Fruit fly (Drosophila melanogaster) whole organism, embryonic: ENCODE data around the gene CG5886.

Experiments used
- ATbp ChIP-seq: fragments of 200-800 bp; sonication (Bioruptor generic); optimal IDR thresholded peaks from 2 replicates; lab custom pipeline; 2017; ENCODE audit warnings: missing biosample characterization, mild to moderate bottlenecking, missing genetic modification characterization, missing genetic modification reagents
- BtbVII ChIP-seq: fragments of 200-800 bp; sonication (Bioruptor generic); optimal IDR thresholded peaks from 3 replicates; lab custom pipeline; 2017; ENCODE audit warnings: missing biosample characterization, mild to moderate bottlenecking, missing genetic modification characterization
- CG10267 ChIP-seq: fragments of 200-800 bp; sonication (Bioruptor generic); optimal IDR thresholded peaks from 2 replicates; lab custom pipeline; 2018; ENCODE audit warnings: missing biosample characterization, mild to moderate bottlenecking, missing genetic modification characterization, moderate library complexity
- CG14710 ChIP-seq: fragments of 200-800 bp; sonication (Bioruptor generic); optimal IDR thresholded peaks from 3 replicates; lab custom pipeline; 2019; ENCODE audit warnings: missing biosample characterization, mild to moderate bottlenecking, missing genetic modification characterization, moderate library complexity
- CG1603 ChIP-seq: fragments of 200-800 bp; sonication (Bioruptor generic); optimal IDR thresholded peaks from 2 replicates; lab custom pipeline; 2019; ENCODE audit warnings: missing biosample characterization, mild to moderate bottlenecking, missing genetic modification characterization, moderate library complexity
- CG16863 ChIP-seq: fragments of 200-800 bp; sonication (Bioruptor generic); optimal IDR thresholded peaks from 3 replicates; lab custom pipeline; 2016; ENCODE audit warnings: missing biosample characterization, missing genetic modification characterization
- CG18599 ChIP-seq: fragments of 200-800 bp; sonication (Bioruptor generic); optimal IDR thresholded peaks from 3 replicates; lab custom pipeline; 2017; ENCODE audit warnings: missing biosample characterization, missing genetic modification characterization, mild to moderate bottlenecking, moderate library complexity, missing genetic modification reagents
- CG18619 ChIP-seq: fragments of 200-800 bp; sonication (Bioruptor generic); optimal IDR thresholded peaks from 3 replicates; lab custom pipeline; 2017; ENCODE audit warnings: missing biosample characterization, mild to moderate bottlenecking, missing genetic modification characterization
- CG3163 ChIP-seq: fragments of 200-800 bp; sonication (Bioruptor generic); optimal IDR thresholded peaks from 3 replicates; lab custom pipeline; 2016; ENCODE audit warnings: missing biosample characterization, missing genetic modification characterization
- CG34422 ChIP-seq: fragments of 200-800 bp; sonication (Bioruptor generic); IDR thresholded peaks from 3 replicates; pipeline ENCODE4 v1.3.6; 2022; ENCODE audit warnings: missing biosample characterization, missing genetic modification characterization
- CG4404 ChIP-seq: fragments of 200-800 bp; sonication (Bioruptor generic); IDR thresholded peaks from 2 replicates; pipeline ENCODE4 v1.3.6; 2022; ENCODE audit warnings: missing biosample characterization, missing genetic modification characterization
- CG6654 ChIP-seq: fragments of 200-800 bp; sonication (Bioruptor generic); optimal IDR thresholded peaks from 2 replicates; lab custom pipeline; 2017; ENCODE audit warnings: missing biosample characterization, mild to moderate bottlenecking, missing genetic modification characterization
- CG6813 ChIP-seq: fragments of 200-800 bp; sonication (Bioruptor generic); optimal IDR thresholded peaks from 2 replicates; lab custom pipeline; 2017; ENCODE audit warnings: missing biosample characterization, missing genetic modification characterization, mild to moderate bottlenecking, moderate library complexity, missing genetic modification reagents
- CG7357 ChIP-seq: fragments of 200-800 bp; sonication (Bioruptor generic); IDR thresholded peaks from 3 replicates; pipeline ENCODE4 v1.3.6; 2022; ENCODE audit warnings: missing biosample characterization, missing genetic modification characterization
- CG7745 ChIP-seq: fragments of 200-800 bp; sonication (Bioruptor generic); optimal IDR thresholded peaks from 2 replicates; lab custom pipeline; 2018; ENCODE audit warnings: missing biosample characterization, mild to moderate bottlenecking, missing genetic modification characterization, moderate library complexity
- CG7928 ChIP-seq: fragments of 200-800 bp; sonication (Bioruptor generic); optimal IDR thresholded peaks from 2 replicates; lab custom pipeline; 2017; ENCODE audit warnings: missing biosample characterization, mild to moderate bottlenecking, missing genetic modification characterization
- CG7987 ChIP-seq: fragments of 200-800 bp; sonication (Bioruptor generic); optimal IDR thresholded peaks from 2 replicates; lab custom pipeline; 2018; ENCODE audit warnings: missing biosample characterization, mild to moderate bottlenecking, missing genetic modification characterization, moderate library complexity
- CG8388 ChIP-seq: fragments of 200-800 bp; sonication (Bioruptor generic); optimal IDR thresholded peaks from 2 replicates; lab custom pipeline; 2019; ENCODE audit warnings: missing biosample characterization, mild to moderate bottlenecking, missing genetic modification characterization, moderate library complexity
- CG8924 ChIP-seq: fragments of 200-800 bp; optimal IDR thresholded peaks from 3 replicates; lab custom pipeline; 2019; ENCODE audit warnings: missing biosample characterization, mild to moderate bottlenecking, missing genetic modification characterization, moderate library complexity
- CG8944 ChIP-seq: fragments of 200-800 bp; sonication (Bioruptor generic); optimal IDR thresholded peaks from 3 replicates; lab custom pipeline; 2016; ENCODE audit warnings: missing biosample characterization, missing genetic modification characterization
- CrebB ChIP-seq: fragments of 200-800 bp; sonication (Bioruptor generic); optimal IDR thresholded peaks from 3 replicates; lab custom pipeline; 2018; ENCODE audit warnings: missing biosample characterization, mild to moderate bottlenecking, missing genetic modification characterization
- E2f1 ChIP-seq: fragments of 200-800 bp; sonication (Bioruptor generic); IDR thresholded peaks from 2 replicates; pipeline ENCODE4 v1.3.6; 2022; ENCODE audit warnings: missing biosample characterization, missing genetic modification characterization
- Eip74EF ChIP-seq, 2 experiments: fragments of 200-800 bp in 1 of 2; fragments of >200 bp in 1 of 2; sonication (Bioruptor generic) in 1 of 2; optimal IDR thresholded peaks; 2 replicates each; lab custom pipeline; 2017 to 2019; ENCODE audit warnings: missing biosample characterization in 2 of 2, missing genetic modification characterization in 2 of 2, mild to moderate bottlenecking in 1 of 2, moderate library complexity in 1 of 2
- Ets65A ChIP-seq: fragments of 200-800 bp; sonication (Bioruptor generic); peaks from one replicate; lab custom pipeline; 2016; ENCODE audit warnings: missing biosample characterization, missing genetic modification characterization
- Hr51 ChIP-seq, 2 experiments: fragments of 200-800 bp; sonication (Bioruptor generic); optimal IDR thresholded peaks; 2 replicates in 1 of 2; 3 replicates in 1 of 2; lab custom pipeline; 2016 to 2018; ENCODE audit warnings: missing biosample characterization in 2 of 2, missing genetic modification characterization in 2 of 2, mild to moderate bottlenecking in 1 of 2, moderate library complexity in 1 of 2
- Hsf ChIP-seq: fragments of 200-800 bp; sonication (Bioruptor generic); optimal IDR thresholded peaks from 3 replicates; lab custom pipeline; 2016; ENCODE audit warnings: missing biosample characterization, missing genetic modification characterization
- PHDP ChIP-seq: fragments of 200-800 bp; sonication (Bioruptor generic); optimal IDR thresholded peaks from 3 replicates; lab custom pipeline; 2018; ENCODE audit warnings: missing biosample characterization, mild to moderate bottlenecking, missing genetic modification characterization, moderate library complexity
- Pdp1 ChIP-seq, 2 experiments: fragments of 200-800 bp; sonication (Bioruptor generic); optimal IDR thresholded peaks; 3 replicates each; lab custom pipeline; 2016; ENCODE audit warnings: missing biosample characterization in 2 of 2, missing genetic modification characterization in 2 of 2, mild to moderate bottlenecking in 1 of 2, moderate library complexity in 1 of 2
- Sry-δ ChIP-seq: fragments of 200-800 bp; sonication (Bioruptor generic); optimal IDR thresholded peaks from 2 replicates; lab custom pipeline; 2016; ENCODE audit warnings: missing biosample characterization, missing genetic modification characterization
- Vsx1 ChIP-seq: fragments of 200-800 bp; sonication (Bioruptor generic); optimal IDR thresholded peaks from 2 replicates; lab custom pipeline; 2017; ENCODE audit warnings: missing biosample characterization, mild to moderate bottlenecking, missing genetic modification characterization, missing genetic modification reagents
- az2 ChIP-seq: fragments of 200-800 bp; sonication (Bioruptor generic); optimal IDR thresholded peaks from 3 replicates; lab custom pipeline; 2016; ENCODE audit warnings: missing biosample characterization, missing genetic modification characterization
- bsh ChIP-seq, 2 experiments: fragments of 200-800 bp; sonication (Bioruptor generic); optimal IDR thresholded peaks; 2 replicates each; lab custom pipeline; 2017 to 2018; ENCODE audit warnings: mild to moderate bottlenecking in 2 of 2, missing biosample characterization in 2 of 2, missing genetic modification characterization in 2 of 2, moderate library complexity in 1 of 2
- corto ChIP-seq: fragments of 200-800 bp; sonication (Bioruptor generic); optimal IDR thresholded peaks from 2 replicates; lab custom pipeline; 2016; ENCODE audit warnings: missing biosample characterization, mild to moderate bottlenecking, missing genetic modification characterization, moderate library complexity
- disco-r ChIP-seq: fragments of 200-800 bp; sonication (Bioruptor generic); optimal IDR thresholded peaks from 2 replicates; lab custom pipeline; 2016; ENCODE audit warnings: missing biosample characterization, missing genetic modification characterization
- eve ChIP-seq, 2 experiments: fragments of >200 bp; optimal IDR thresholded peaks; 2 replicates each; lab custom pipeline; 2017; ENCODE audit warnings: missing biosample characterization in 2 of 2, missing genetic modification characterization in 2 of 2
- gsb-n ChIP-seq: fragments of 200-800 bp; sonication (Bioruptor generic); optimal IDR thresholded peaks from 3 replicates; lab custom pipeline; 2018; ENCODE audit warnings: missing biosample characterization, mild to moderate bottlenecking, missing genetic modification characterization
- lab ChIP-seq: fragments of 200-800 bp; sonication (Bioruptor generic); optimal IDR thresholded peaks from 3 replicates; lab custom pipeline; 2017; ENCODE audit warnings: missing biosample characterization, missing genetic modification characterization, mild to moderate bottlenecking, moderate library complexity, missing genetic modification reagents
- nau ChIP-seq: fragments of 200-800 bp; sonication (Bioruptor generic); optimal IDR thresholded peaks from 3 replicates; lab custom pipeline; 2017; ENCODE audit warnings: missing biosample characterization, mild to moderate bottlenecking, missing genetic modification characterization, missing genetic modification reagents
- org-1 ChIP-seq: fragments of 200-800 bp; sonication (Bioruptor generic); optimal IDR thresholded peaks from 2 replicates; lab custom pipeline; 2017; ENCODE audit warnings: missing biosample characterization, missing genetic modification characterization
- peb ChIP-seq: fragments of 200-800 bp; sonication (Bioruptor generic); IDR thresholded peaks from 2 replicates; pipeline ENCODE4 v1.3.6; 2022; ENCODE audit warnings: missing biosample characterization, missing genetic modification characterization
- pros ChIP-seq: fragments of 200-800 bp; sonication (Bioruptor generic); optimal IDR thresholded peaks from 3 replicates; lab custom pipeline; 2019; ENCODE audit warnings: missing biosample characterization, mild to moderate bottlenecking, missing genetic modification characterization, moderate library complexity
- schlank ChIP-seq: fragments of 200-800 bp; sonication (Bioruptor generic); optimal IDR thresholded peaks from 2 replicates; lab custom pipeline; 2018; ENCODE audit warnings: missing biosample characterization, mild to moderate bottlenecking, missing genetic modification characterization
- shn ChIP-seq: fragments of 200-800 bp; sonication (Bioruptor generic); optimal IDR thresholded peaks from 3 replicates; lab custom pipeline; 2016; ENCODE audit warnings: missing biosample characterization, missing genetic modification characterization
- sim ChIP-seq: fragments of 200-800 bp; sonication (Bioruptor generic); IDR thresholded peaks from 2 replicates; pipeline ENCODE4 v1.3.6; 2022; ENCODE audit warnings: missing biosample characterization, missing genetic modification characterization
- slp2 ChIP-seq: fragments of 200-800 bp; sonication (Bioruptor generic); optimal IDR thresholded peaks from 2 replicates; lab custom pipeline; 2016; ENCODE audit warnings: missing biosample characterization, missing genetic modification characterization
- sqz ChIP-seq: fragments of 200-800 bp; sonication (Bioruptor generic); optimal IDR thresholded peaks from 3 replicates; lab custom pipeline; 2018; ENCODE audit warnings: missing biosample characterization, mild to moderate bottlenecking, missing genetic modification characterization
- ttk ChIP-seq: fragments of 200-800 bp; sonication (Bioruptor generic); IDR thresholded peaks from 2 replicates; pipeline ENCODE4 v2.1.2; 2022; ENCODE audit warnings: missing biosample characterization, missing genetic modification characterization
- twi ChIP-seq: fragments of 200-800 bp; optimal IDR thresholded peaks from 2 replicates; lab custom pipeline; 2019; ENCODE audit warnings: missing biosample characterization, mild to moderate bottlenecking, missing genetic modification characterization, moderate library complexity
- unc-4 ChIP-seq: fragments of 200-800 bp; sonication (Bioruptor generic); IDR thresholded peaks from 2 replicates; pipeline ENCODE4 v1.3.6; 2022; ENCODE audit warnings: missing biosample characterization, missing genetic modification characterization; ENCODE audit not compliant: partially characterized antibody
- zf30C ChIP-seq: fragments of 200-800 bp; sonication (Bioruptor generic); optimal IDR thresholded peaks from 3 replicates; lab custom pipeline; 2018; ENCODE audit warnings: missing biosample characterization, mild to moderate bottlenecking, missing genetic modification characterization

The CG5886 gene

DNA sequence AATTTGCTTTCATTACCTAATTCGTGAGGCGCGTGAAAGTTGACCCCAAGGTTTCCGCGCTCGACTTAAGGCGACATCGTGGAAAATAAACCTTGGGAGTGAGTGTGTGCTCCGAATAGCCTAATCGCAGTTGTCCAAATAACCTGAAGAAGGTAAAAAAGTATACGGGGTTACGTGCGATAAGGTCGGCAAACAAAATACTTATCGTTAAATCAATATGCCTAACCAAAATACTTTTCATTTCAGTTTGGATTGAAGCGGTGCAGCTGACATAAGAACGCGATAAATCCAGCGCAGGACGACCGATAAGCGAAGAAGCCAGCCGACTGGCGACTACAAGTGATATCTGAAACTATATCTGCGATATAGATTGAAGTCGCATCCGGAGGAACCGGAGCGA, 33.7 kb downstream of the CG5886 start (continued):
- TF ChIP-seq CG18599 (GFP tag; lab: Kevin White, UChicago) (no peak), sim (GFP tag; lab: Robert Waterston, UW) (0 out of 2 replicates have a peak, but pooled peaks have one; percentile 7), CG8388 (GFP tag; lab: Kevin White, UChicago) (no peak), Eip74EF (GFP tag; optimal IDR thresholded peaks at IDR 0.05; lab: Kevin White, UChicago) (no peak), bsh (GFP tag; optimal IDR thresholded peaks at IDR 0.05; lab: Kevin White, UChicago) (peak in 1 of 2 experiments; percentile 62), pros (GFP tag; lab: Kevin White, UChicago) (peak; percentile 90), CG6654 (GFP tag; lab: Kevin White, UChicago) (no peak), PHDP (tag; lab: Kevin White, UChicago) (peak; percentile 21), CG7745 (peak; percentile 72), slp2 (no peak), shn (GFP tag; lab: Kevin White, UChicago) (no peak), CG10267 (tag; lab: Kevin White, UChicago) (no peak), CG34422 (no peak), Sry-δ (GFP tag; lab: Kevin White, UChicago) (peak; percentile 6), BtbVII (GFP tag; lab: Kevin White, UChicago) (peak; percentile 1), Hr51 (GFP tag; optimal IDR thresholded peaks at IDR 0.05; lab: Kevin White, UChicago) (peak in 1 of 2 experiments; percentile 35), CrebB (tag; lab: Kevin White, UChicago) (peak; percentile 65), CG14710 (tag; lab: Kevin White, UChicago) (peak; percentile 44), CG8924 (tag; lab: Kevin White, UChicago) (peak; percentile 44), E2f1 (GFP tag; lab: Robert Waterston, UW) (no peak), az2 (no peak), CG6813 (GFP tag; lab: Kevin White, UChicago) (peak; percentile 20), nau (peak; percentile 66), Hsf (GFP tag; lab: Kevin White, UChicago) (no peak), CG1603 (tag; lab: Kevin White, UChicago) (peak; percentile 58), CG7928 (GFP tag; lab: Kevin White, UChicago) (no peak), ATbp (GFP tag; lab: Kevin White, UChicago) (peak; percentile 86), CG18619 (GFP tag; lab: Kevin White, UChicago) (peak; percentile 27), twi (tag; lab: Kevin White, UChicago) (peak; percentile 50), eve (GFP tag; optimal IDR thresholded peaks at IDR 0.05; lab: Kevin White, UChicago) (no peak), ttk (GFP tag; lab: Robert Waterston, UW) (no peak), Vsx1 (peak; percentile 56), schlank (tag; lab: Kevin White, UChicago) (no peak), corto (GFP tag; lab: Kevin White, UChicago) (no peak), gsb-n (tag; lab: Kevin White, UChicago) (peak; percentile 38), CG7357 (GFP tag; lab: Robert Waterston, UW) (no peak), unc-4 (no peak), peb (GFP tag; lab: Robert Waterston, UW) (no peak), Pdp1 (GFP tag; optimal IDR thresholded peaks at IDR 0.05; lab: Kevin White, UChicago) (peak in 1 of 2 experiments; percentile 52), org-1 (GFP tag; lab: Kevin White, UChicago) (peak; percentile 30), CG7987 (GFP tag; lab: Kevin White, UChicago) (peak; percentile 56), CG16863 (no peak), CG8944 (no peak), disco-r (GFP tag; lab: Kevin White, UChicago) (no peak), sqz (GFP tag; lab: Kevin White, UChicago) (no peak), Ets65A (no peak), CG4404 (GFP tag; lab: Robert Waterston, UW) (no peak), lab (GFP tag; lab: Kevin White, UChicago) (peak; percentile 22), CG3163 (GFP tag; lab: Kevin White, UChicago) (peak; percentile 6), zf30C (GFP tag; lab: Kevin White, UChicago) (no peak)
